Fruit fly (Drosophila melanogaster) whole organism, prepupa: ENCODE measurements around the gene CG31778.

Experiments
- CG11902 ChIP-seq: fragments of 200-800 bp; sonication (Bioruptor generic); optimal IDR thresholded peaks from 3 replicates; lab custom pipeline; 2016; ENCODE audit warnings: missing biosample characterization, missing genetic modification characterization
- CG32006 ChIP-seq: fragments of 200-800 bp; sonication (Bioruptor generic); optimal IDR thresholded peaks from 3 replicates; lab custom pipeline; 2017; ENCODE audit warnings: missing biosample characterization, mild to moderate bottlenecking, missing genetic modification characterization
- CG6854 ChIP-seq: fragments of 200-800 bp; sonication (Bioruptor generic); optimal IDR thresholded peaks from 2 replicates; lab custom pipeline; 2017; ENCODE audit warnings: missing biosample characterization, mild to moderate bottlenecking, missing genetic modification characterization
- CG8319 ChIP-seq: fragments of 200-800 bp; sonication (Bioruptor generic); optimal IDR thresholded peaks from 3 replicates; lab custom pipeline; 2016; ENCODE audit warnings: missing biosample characterization, missing genetic modification characterization
- Gug ChIP-seq: fragments of 200-800 bp; sonication (Bioruptor generic); IDR thresholded peaks from 2 replicates; pipeline ENCODE4 v1.3.6; 2022; ENCODE audit warnings: missing biosample characterization, missing genetic modification characterization
- cyc ChIP-seq: fragments of 200-800 bp; sonication (Bioruptor generic); optimal IDR thresholded peaks from 3 replicates; lab custom pipeline; 2016; ENCODE audit warnings: missing biosample characterization, missing genetic modification characterization
- fkh ChIP-seq: fragments of 200-800 bp; sonication (Bioruptor generic); optimal IDR thresholded peaks from 3 replicates; lab custom pipeline; 2017; ENCODE audit warnings: missing biosample characterization, mild to moderate bottlenecking, missing genetic modification characterization, moderate library complexity
- spab ChIP-seq: fragments of 200-800 bp; sonication (Bioruptor generic); optimal IDR thresholded peaks from 2 replicates; lab custom pipeline; 2017; ENCODE audit warnings: missing biosample characterization, mild to moderate bottlenecking, missing genetic modification characterization, missing genetic modification reagents

dm6 chr2L:3675770-3676169, 29.5 kb downstream of the CG31778 start:
- TF ChIP-seq CG11902 (GFP tag; lab: Kevin White, UChicago) (no peak), fkh (GFP tag; lab: Kevin White, UChicago) (no peak), spab (no peak), CG8319 (GFP tag; lab: Kevin White, UChicago) (no peak), Gug (GFP tag; lab: Robert Waterston, UW) (no peak), cyc (GFP tag; lab: Kevin White, UChicago) (no peak), CG32006 (GFP tag; lab: Kevin White, UChicago) (no peak), CG6854 (GFP tag; lab: Kevin White, UChicago) (no peak)
